Worm (Caenorhabditis elegans) whole organism, L4/young adult: Measurements from ENCODE around the gene srbc-9.

ENCODE experiments used
- W03F9.2 ChIP-seq: fragments of 150-350 bp; optimal IDR thresholded peaks from 2 replicates; lab custom pipeline; 2014; ENCODE audit warnings: missing biosample characterization, missing genetic modification characterization
- him-1 ChIP-seq: sonication (generic microtip); optimal IDR thresholded peaks from 2 replicates; lab custom pipeline; 2016; ENCODE audit warnings: missing genotype, missing genetic modification reagents, missing genetic modification characterization, missing compliant biosample characterization

DNA sequence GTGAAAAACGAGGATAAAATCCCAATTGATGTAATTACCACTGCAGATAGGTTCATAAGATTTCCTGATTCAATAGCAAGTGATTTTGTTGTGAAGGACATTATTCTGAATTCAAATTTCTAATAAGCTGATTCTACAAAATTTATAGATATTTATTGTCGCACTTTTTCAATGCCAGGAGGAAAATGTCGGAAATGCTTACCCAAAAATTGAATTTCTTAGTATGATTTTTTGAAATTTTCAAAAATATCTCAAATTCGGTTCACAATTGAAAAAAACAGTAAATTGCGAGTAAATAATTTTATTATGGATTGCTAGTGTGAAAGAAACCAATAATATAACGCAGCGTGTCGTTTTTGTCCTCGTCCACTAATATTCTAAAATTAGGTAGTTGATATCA lies 2.7 kb upstream of the srbc-9 start, which contains the start of gene srbc-10:
- TF ChIP-seq W03F9.2 (tag; lab: Kevin White, UChicago) (no peak), him-1 (no peak)
